Worm (Caenorhabditis elegans): ENCODE data around the gene K08D8.2.

ce11 chrIV:12859797-12860196 is 43.1 kb upstream of the K08D8.2 start, which contains the start of gene gcy-18:
- TF ChIP-seq lin-13 (GFP tag; optimal IDR thresholded peaks at IDR 0.05), result no peak
- TF ChIP-seq pha-4 (GFP tag; IDR thresholded peaks at IDR 0.05), result no peak
- TF ChIP-seq pha-4 (tag; optimal IDR thresholded peaks at IDR 0.05), result no peak
- no peak for TF ChIP-seq R02D3.7 (tag; optimal IDR thresholded peaks at IDR 0.05)
- TF ChIP-seq Y75B8A.6 (GFP tag; IDR thresholded peaks at IDR 0.05), result no peak
- TF ChIP-seq snpc-4 (tag; optimal IDR thresholded peaks at IDR 0.05), result no peak
- TF ChIP-seq tag-97 (GFP tag; IDR thresholded peaks at IDR 0.05), result no peak
- no peak for TF ChIP-seq zag-1 (tag; optimal IDR thresholded peaks at IDR 0.05)
- TF ChIP-seq mdl-1 (tag; optimal IDR thresholded peaks at IDR 0.05), result no peak
- TF ChIP-seq dmd-9 (GFP tag; IDR thresholded peaks at IDR 0.05), result no peak
- no peak for TF ChIP-seq nhr-10 (tag; optimal IDR thresholded peaks at IDR 0.05)
- no peak for TF ChIP-seq ceh-28 (tag; optimal IDR thresholded peaks at IDR 0.05)
- TF ChIP-seq mxl-2 (GFP tag; conservative IDR thresholded peaks at IDR 0.05), result no peak
- TF ChIP-seq aha-1 (tag), result no peak
- no peak for TF ChIP-seq F37D6.2 (tag; optimal IDR thresholded peaks at IDR 0.05)
